Worm (Caenorhabditis elegans) whole organism, L2 larva: ENCODE data around the gene rha-1.

Source experiments
- C34F6.9 ChIP-seq: fragments of 150-350 bp; optimal IDR thresholded peaks from 2 replicates; lab custom pipeline; 2014; ENCODE audit warnings: missing biosample characterization, missing genetic modification characterization
- F13H6.1 ChIP-seq: sonication (generic microtip); optimal IDR thresholded peaks from 2 replicates; lab custom pipeline; 2016; ENCODE audit warnings: missing genetic modification characterization, missing compliant biosample characterization
- R02D3.7 ChIP-seq: fragments of 150-350 bp; optimal IDR thresholded peaks from 2 replicates; lab custom pipeline; 2014; ENCODE audit warnings: missing biosample characterization, missing genetic modification characterization
- Y55F3AM.14 ChIP-seq: fragments of 200-800 bp; sonication (Bioruptor generic); optimal IDR thresholded peaks from 2 replicates; lab custom pipeline; 2018; ENCODE audit warnings: mild to moderate bottlenecking, missing genetic modification characterization, missing compliant biosample characterization
- alr-1 ChIP-seq: fragments of 150-350 bp; optimal IDR thresholded peaks from 2 replicates; lab custom pipeline; 2014; ENCODE audit warnings: missing biosample characterization, missing genetic modification characterization
- aly-2 ChIP-seq: fragments of 150-350 bp; optimal IDR thresholded peaks from 2 replicates; lab custom pipeline; 2014; ENCODE audit warnings: missing biosample characterization, missing genetic modification characterization
- ama-1 ChIP-seq: fragments of 150-350 bp; optimal IDR thresholded peaks from 2 replicates; lab custom pipeline; 2018; ENCODE audit warnings: inconsistent platforms
- blmp-1 ChIP-seq: sonication (generic microtip); optimal IDR thresholded peaks from 2 replicates; lab custom pipeline; 2017; ENCODE audit warnings: missing genetic modification characterization, mild to moderate bottlenecking, missing compliant biosample characterization, antibody characterized with exemption, moderate library complexity; ENCODE audit not compliant: insufficient read depth
- ceh-16 ChIP-seq: fragments of 150-350 bp; optimal IDR thresholded peaks from 2 replicates; lab custom pipeline; 2014; ENCODE audit warnings: missing biosample characterization, missing genetic modification characterization
- ceh-82 ChIP-seq: fragments of 150-350 bp; optimal IDR thresholded peaks from 2 replicates; lab custom pipeline; 2014; ENCODE audit warnings: missing biosample characterization, missing genetic modification characterization
- crh-2 ChIP-seq: sonication (generic microtip); optimal IDR thresholded peaks from 2 replicates; lab custom pipeline; 2017; ENCODE audit warnings: missing biosample characterization, missing genetic modification characterization
- egl-27 ChIP-seq: sonication (generic microtip); optimal IDR thresholded peaks from 3 replicates; lab custom pipeline; 2017; ENCODE audit warnings: missing biosample characterization, missing genetic modification reagents, missing genetic modification characterization
- elt-1 ChIP-seq: fragments of 150-350 bp; optimal IDR thresholded peaks from 2 replicates; lab custom pipeline; 2014; ENCODE audit warnings: missing biosample characterization, missing genetic modification characterization
- elt-3 ChIP-seq: sonication (generic microtip); optimal IDR thresholded peaks from 2 replicates; lab custom pipeline; 2017; ENCODE audit warnings: missing biosample characterization, missing genetic modification characterization
- fos-1 ChIP-seq: fragments of 150-350 bp; optimal IDR thresholded peaks from 2 replicates; lab custom pipeline; 2014; ENCODE audit warnings: missing biosample characterization, missing genetic modification characterization
- gmeb-1 ChIP-seq: fragments of 150-350 bp; optimal IDR thresholded peaks from 2 replicates; lab custom pipeline; 2014; ENCODE audit warnings: missing biosample characterization, missing genetic modification characterization
- lin-11 ChIP-seq: fragments of 150-350 bp; sonication (generic microtip); optimal IDR thresholded peaks from 2 replicates; lab custom pipeline; 2014; ENCODE audit warnings: missing biosample characterization, missing genetic modification characterization, inconsistent platforms, mixed read lengths
- lin-13 ChIP-seq: fragments of 150-350 bp; optimal IDR thresholded peaks from 2 replicates; lab custom pipeline; 2014; ENCODE audit warnings: missing biosample characterization, missing genetic modification reagents, missing genetic modification characterization
- lin-39 ChIP-seq: fragments of 150-350 bp; optimal IDR thresholded peaks from 2 replicates; lab custom pipeline; 2014; ENCODE audit warnings: missing biosample characterization, missing genetic modification reagents, missing genetic modification characterization
- lsy-2 ChIP-seq, 2 experiments: fragments of 150-350 bp in 1 of 2; sonication (generic microtip) in 1 of 2; optimal IDR thresholded peaks; 2 replicates each; lab custom pipeline; 2014 to 2017; ENCODE audit warnings: missing biosample characterization in 2 of 2, missing genetic modification characterization in 2 of 2
- mab-5 ChIP-seq: fragments of 150-350 bp; optimal IDR thresholded peaks from 2 replicates; lab custom pipeline; 2014; ENCODE audit warnings: missing biosample characterization, missing genetic modification characterization
- mbf-1 ChIP-seq: sonication (generic microtip); optimal IDR thresholded peaks from 2 replicates; lab custom pipeline; 2017; ENCODE audit warnings: missing biosample characterization, missing genetic modification characterization
- mdl-1 ChIP-seq, 2 experiments: fragments of 150-350 bp in 1 of 2; sonication (generic microtip) in 1 of 2; optimal IDR thresholded peaks; 2 replicates each; lab custom pipeline; 2017; ENCODE audit warnings: missing biosample characterization in 2 of 2, missing genetic modification characterization in 2 of 2
- nhr-10 ChIP-seq: sonication (generic microtip); optimal IDR thresholded peaks from 2 replicates; lab custom pipeline; 2017; ENCODE audit warnings: missing biosample characterization, missing genetic modification characterization
- nhr-11 ChIP-seq: fragments of 150-350 bp; optimal IDR thresholded peaks from 2 replicates; lab custom pipeline; 2014; ENCODE audit warnings: missing biosample characterization, missing genetic modification characterization
- nhr-12 ChIP-seq: fragments of 150-350 bp; optimal IDR thresholded peaks from 2 replicates; lab custom pipeline; 2014; ENCODE audit warnings: missing biosample characterization, missing genetic modification characterization
- nhr-129 ChIP-seq: fragments of 150-350 bp; optimal IDR thresholded peaks from 2 replicates; lab custom pipeline; 2014; ENCODE audit warnings: missing biosample characterization, missing genetic modification characterization
- nhr-21 ChIP-seq: fragments of 150-350 bp; optimal IDR thresholded peaks from 2 replicates; lab custom pipeline; 2014; ENCODE audit warnings: missing biosample characterization, missing genetic modification characterization
- nhr-23 ChIP-seq: fragments of 150-350 bp; optimal IDR thresholded peaks from 2 replicates; lab custom pipeline; 2014; ENCODE audit warnings: missing biosample characterization, missing genetic modification reagents, missing genetic modification characterization
- nhr-237 ChIP-seq: fragments of 150-350 bp; optimal IDR thresholded peaks from 2 replicates; lab custom pipeline; 2014; ENCODE audit warnings: missing biosample characterization, missing genetic modification characterization
- nhr-25 ChIP-seq: fragments of 150-350 bp; sonication (generic microtip); optimal IDR thresholded peaks from 3 replicates; lab custom pipeline; 2014; ENCODE audit warnings: missing biosample characterization, missing genetic modification characterization
- nhr-6 ChIP-seq: fragments of 150-350 bp; optimal IDR thresholded peaks from 2 replicates; lab custom pipeline; 2014; ENCODE audit warnings: missing biosample characterization, missing genetic modification characterization
- nhr-77 ChIP-seq: fragments of 150-350 bp; optimal IDR thresholded peaks from 2 replicates; lab custom pipeline; 2014; ENCODE audit warnings: missing biosample characterization, missing genetic modification characterization
- peb-1 ChIP-seq: fragments of 150-350 bp; optimal IDR thresholded peaks from 2 replicates; lab custom pipeline; 2014; ENCODE audit warnings: missing biosample characterization, missing genetic modification characterization
- sem-4 ChIP-seq: fragments of 150-350 bp; optimal IDR thresholded peaks from 2 replicates; lab custom pipeline; 2014; ENCODE audit warnings: missing biosample characterization, missing genetic modification reagents, missing genetic modification characterization
- skn-1 ChIP-seq: sonication (generic microtip); optimal IDR thresholded peaks from 2 replicates; lab custom pipeline; 2017; ENCODE audit warnings: missing biosample characterization, missing genetic modification characterization
- sma-3 ChIP-seq: sonication (generic microtip); optimal IDR thresholded peaks from 2 replicates; lab custom pipeline; 2016; ENCODE audit warnings: missing genetic modification reagents, missing genetic modification characterization, missing compliant biosample characterization
- sma-9 ChIP-seq, 2 experiments: fragments of 150-350 bp in 1 of 2; sonication (generic microtip) in 1 of 2; optimal IDR thresholded peaks; 2 replicates each; lab custom pipeline; 2014 to 2016; ENCODE audit warnings: missing genetic modification characterization in 2 of 2, mild to moderate bottlenecking in 1 of 2, missing biosample characterization in 1 of 2, missing compliant biosample characterization in 1 of 2, missing genetic modification reagents in 1 of 2, moderate library complexity in 1 of 2
- snpc-4 ChIP-seq: fragments of 150-350 bp; optimal IDR thresholded peaks from 2 replicates; lab custom pipeline; 2014; ENCODE audit warnings: missing biosample characterization, missing genetic modification characterization
- unc-39 ChIP-seq: fragments of 150-350 bp; optimal IDR thresholded peaks from 2 replicates; lab custom pipeline; 2014; ENCODE audit warnings: missing biosample characterization, missing genetic modification characterization
- unc-55 ChIP-seq: fragments of 150-350 bp; sonication (generic microtip); optimal IDR thresholded peaks from 3 replicates; lab custom pipeline; 2014; ENCODE audit warnings: missing biosample characterization, missing genetic modification reagents, missing genetic modification characterization
- unc-62 ChIP-seq: fragments of 150-350 bp; optimal IDR thresholded peaks from 2 replicates; lab custom pipeline; 2014; ENCODE audit warnings: missing biosample characterization, missing genetic modification reagents, missing genetic modification characterization
- ztf-1 ChIP-seq: fragments of 200-800 bp; sonication (Bioruptor generic); conservative IDR thresholded peaks from 2 replicates; pipeline ENCODE4 v1.3.6; 2022; ENCODE audit warnings: missing genetic modification characterization, missing compliant biosample characterization

The rha-1 gene

ce11 chrII:8853238-8853637 lies 30.2 kb downstream of the rha-1 start:
- no peak for TF ChIP-seq elt-3 (tag; lab: Kevin White, UChicago)

- TF ChIP-seq skn-1 (tag; lab: Kevin White, UChicago) (no peak), alr-1 (tag; lab: Kevin White, UChicago) (no peak), nhr-129 (tag; lab: Kevin White, UChicago) (no peak), nhr-21 (tag; lab: Kevin White, UChicago) (peak; percentile 8), snpc-4 (tag; lab: Kevin White, UChicago) (no peak), nhr-10 (no peak), sma-3 (GFP tag; lab: Kevin White, UChicago) (peak; percentile 48), mdl-1 (tag; optimal IDR thresholded peaks at IDR 0.05; lab: Kevin White, UChicago) (no peak), nhr-77 (no peak), sem-4 (tag; lab: Kevin White, UChicago) (no peak), F13H6.1 (no peak), nhr-237 (tag; lab: Kevin White, UChicago) (no peak), unc-62 (GFP tag; lab: Kevin White, UChicago) (no peak), lsy-2 (tag; optimal IDR thresholded peaks at IDR 0.05; lab: Kevin White, UChicago) (no peak), nhr-25 (tag; lab: Kevin White, UChicago) (peak; percentile 66), fos-1 (tag; lab: Kevin White, UChicago) (no peak), nhr-12 (no peak), mab-5 (no peak), aly-2 (tag; lab: Kevin White, UChicago) (no peak), Y55F3AM.14 (GFP tag; lab: Kevin White, UChicago) (no peak), nhr-23 (tag; lab: Kevin White, UChicago) (no peak), unc-39 (tag; lab: Kevin White, UChicago) (no peak), unc-55 (GFP tag; lab: Kevin White, UChicago) (no peak), C34F6.9 (no peak), blmp-1 (tag; lab: Kevin White, UChicago) (peak; percentile 86), nhr-11 (tag; lab: Kevin White, UChicago) (no peak), crh-2 (tag; lab: Kevin White, UChicago) (no peak), nhr-6 (tag; lab: Kevin White, UChicago) (no peak), sma-9 (GFP tag; optimal IDR thresholded peaks at IDR 0.05; lab: Kevin White, UChicago) (peak; percentile 22), sma-9 (tag; optimal IDR thresholded peaks at IDR 0.05; lab: Kevin White, UChicago) (no peak), lin-39 (tag; lab: Kevin White, UChicago) (no peak), mbf-1 (tag; lab: Kevin White, UChicago) (no peak), lin-13 (GFP tag; lab: Kevin White, UChicago) (no peak), ztf-1 (GFP tag; lab: Robert Waterston, UW) (no peak), peb-1 (tag; lab: Kevin White, UChicago) (no peak), lin-11 (no peak), R02D3.7 (tag; lab: Kevin White, UChicago) (no peak), gmeb-1 (no peak), ama-1 (lab: Kevin White, UChicago) (no peak), elt-3 (tag; lab: Kevin White, UChicago) (no peak), elt-1 (tag; lab: Kevin White, UChicago) (no peak), ceh-16 (tag; lab: Kevin White, UChicago) (no peak), egl-27 (tag; lab: Kevin White, UChicago) (peak; percentile 9), ceh-82 (tag; lab: Kevin White, UChicago) (no peak)
These were observed 31.4 kb downstream of the rha-1 start, which contains the start of gene oac-46 for ce11 chrII:8851996-8852587. oac-46 (minus strand) TSS chrII:8852096.
